Worm (Caenorhabditis elegans) whole organism, L4/young adult: ENCODE measurements around the gene rle-1.

ENCODE experiments used
- W03F9.2 ChIP-seq: fragments of 150-350 bp; optimal IDR thresholded peaks from 2 replicates; lab custom pipeline; 2014; ENCODE audit warnings: missing biosample characterization, missing genetic modification characterization
- dao-5 ChIP-seq: sonication (generic microtip); optimal IDR thresholded peaks from 2 replicates; lab custom pipeline; 2016; ENCODE audit warnings: missing genotype, missing genetic modification characterization, moderate library complexity, missing compliant biosample characterization
- him-1 ChIP-seq: sonication (generic microtip); optimal IDR thresholded peaks from 2 replicates; lab custom pipeline; 2016; ENCODE audit warnings: missing genotype, missing genetic modification reagents, missing genetic modification characterization, missing compliant biosample characterization

ce11 chrIII:10976580-10976979 lies 40.5 kb downstream of the rle-1 start:
- no peak for TF ChIP-seq W03F9.2 (tag; lab: Kevin White, UChicago)
- TF ChIP-seq him-1 (tag; lab: Kevin White, UChicago) = no peak
- no peak for TF ChIP-seq dao-5 (tag; lab: Kevin White, UChicago)
